Fruit fly (Drosophila melanogaster): ENCODE measurements around the gene Porin2.

The Porin2 gene

DNA sequence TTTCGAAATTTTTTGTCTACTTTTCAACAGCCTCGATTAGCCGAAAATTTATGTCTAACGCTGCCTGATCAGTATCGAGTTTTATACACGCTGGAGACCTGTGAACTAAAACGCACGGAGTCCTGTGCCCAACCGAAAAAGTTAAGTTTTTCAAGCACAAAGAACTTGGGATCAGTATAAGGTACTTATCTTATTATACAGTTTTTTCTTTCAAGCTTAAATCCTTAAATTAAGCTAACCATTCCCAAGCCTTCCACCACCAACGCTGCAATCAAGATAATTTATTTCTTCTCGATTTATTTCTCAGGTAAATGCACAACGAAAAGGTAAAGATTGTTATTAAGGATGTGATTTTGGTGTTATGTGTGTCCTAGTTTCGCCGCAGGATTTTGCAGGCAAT is at the start of gene Porin2:
Gene Porin2, minus strand, starts transcription at position 101 of the 400 bp plus-strand sequence.
- no peak for TF ChIP-seq psq (optimal IDR thresholded peaks at IDR 0.05)

DNA sequence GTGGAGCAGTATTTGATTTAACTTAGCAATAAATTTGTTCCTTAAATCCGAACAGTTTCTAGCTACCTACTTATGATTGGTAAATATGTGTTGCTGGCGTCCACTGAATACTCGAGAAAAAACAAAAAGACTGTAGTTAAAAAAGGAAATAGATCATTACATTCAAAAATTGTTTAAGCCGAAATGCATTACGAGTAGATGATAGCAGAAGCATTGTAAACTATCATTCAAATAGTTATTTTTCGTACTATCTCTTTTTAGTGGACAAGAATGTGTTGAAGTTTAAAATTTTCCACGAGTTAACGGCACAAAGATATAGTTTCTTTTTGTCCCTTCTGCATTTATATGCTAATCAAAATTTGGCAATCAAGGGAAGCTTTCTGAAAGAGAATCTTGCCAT is 42.0 kb upstream of the Porin2 start, which contains the start of gene CG14071:
Gene CG14071, minus strand, starts transcription at position 101 of the 400 bp plus-strand sequence.
- TF ChIP-seq h (optimal IDR thresholded peaks at IDR 0.05) (no peak), Myc (optimal IDR thresholded peaks at IDR 0.05) (no peak), insv (optimal IDR thresholded peaks at IDR 0.05) (no peak), Sin3A (optimal IDR thresholded peaks at IDR 0.05) (no peak), psq (optimal IDR thresholded peaks at IDR 0.05) (no peak), ttk (optimal IDR thresholded peaks at IDR 0.05) (no peak)

DNA sequence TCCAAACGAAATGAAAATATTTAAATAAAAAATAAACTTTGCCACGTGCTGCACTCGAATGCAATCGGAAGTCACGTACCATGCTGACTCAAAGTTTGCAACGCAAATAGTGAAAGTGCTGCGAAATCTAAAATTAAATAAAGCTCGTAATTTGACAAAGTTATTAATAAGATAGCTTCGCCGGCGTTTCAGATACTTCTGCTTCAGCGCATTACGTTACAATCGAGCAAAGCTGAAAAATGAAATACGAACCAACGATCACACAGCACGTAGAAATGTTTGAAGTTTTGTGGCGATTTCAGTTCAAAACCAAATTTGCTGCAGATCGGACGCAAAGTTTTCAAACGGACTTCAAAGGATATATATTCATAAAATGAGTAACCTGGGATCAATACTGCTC is 23.0 kb upstream of the Porin2 start, which contains the start of gene CG12517:
Gene CG12517, plus strand, starts transcription at position 301 of the 400 bp plus-strand sequence.
- TF ChIP-seq insv (optimal IDR thresholded peaks at IDR 0.05) (no peak), h (optimal IDR thresholded peaks at IDR 0.05) (no peak), psq (optimal IDR thresholded peaks at IDR 0.05) (no peak), Sin3A (optimal IDR thresholded peaks at IDR 0.05) (no peak), Myc (optimal IDR thresholded peaks at IDR 0.05) (no peak), ttk (optimal IDR thresholded peaks at IDR 0.05) (no peak)

DNA sequence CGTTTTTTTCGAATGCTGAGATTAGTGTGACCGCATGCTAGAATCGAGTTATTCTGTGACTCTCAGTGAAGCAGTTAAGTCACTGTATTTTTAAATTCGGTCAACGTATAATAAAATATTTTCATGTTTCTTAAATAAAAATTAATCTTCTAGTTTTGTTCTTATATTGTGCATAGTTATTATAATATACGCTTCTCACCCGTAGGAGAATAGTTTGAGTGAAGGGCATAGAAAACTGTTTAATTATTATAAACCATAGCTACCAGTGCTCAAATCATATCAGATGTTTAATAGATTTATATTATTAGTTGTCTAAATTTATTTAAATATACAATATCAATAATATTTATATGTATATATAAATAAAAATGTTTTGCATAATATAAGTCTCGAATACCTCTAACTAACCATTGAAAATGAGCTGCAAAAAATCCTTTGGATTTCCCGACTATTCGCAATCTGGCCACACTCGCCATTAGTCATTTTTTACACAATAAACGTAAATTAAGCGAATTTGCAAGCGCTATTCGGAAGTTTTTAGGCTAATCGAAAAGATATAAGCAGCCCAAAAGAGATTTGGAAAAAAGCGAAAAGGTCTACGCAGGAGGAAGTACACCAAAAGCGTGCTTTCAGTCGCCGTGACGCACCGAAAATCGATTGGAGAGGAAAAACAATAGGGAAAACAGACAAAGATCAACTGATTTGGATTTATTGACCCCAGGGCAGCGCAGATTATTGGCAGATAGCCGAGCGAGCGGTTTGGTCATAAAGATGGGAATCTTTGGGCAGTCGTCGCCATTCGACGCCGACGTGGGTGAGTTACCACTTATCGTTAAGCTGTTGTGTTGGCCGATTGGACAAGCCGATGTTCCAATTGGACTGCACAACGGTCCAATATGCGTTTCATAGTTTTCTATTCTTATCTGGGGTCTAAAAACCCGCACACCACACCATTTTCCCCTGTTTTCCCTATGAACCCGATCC is 11.5 kb upstream of the Porin2 start, which contains the start of the genes aurB and Stam:
Gene aurB, minus strand, starts transcription at position 31 of the 984 bp plus-strand sequence.
Gene Stam, plus strand, starts transcription at position 473 of the 984 bp plus-strand sequence.
- TF ChIP-seq h (optimal IDR thresholded peaks at IDR 0.05) (no peak), Sin3A (optimal IDR thresholded peaks at IDR 0.05) (no peak), ttk (optimal IDR thresholded peaks at IDR 0.05) (no peak), Myc (optimal IDR thresholded peaks at IDR 0.05) (no peak), psq (optimal IDR thresholded peaks at IDR 0.05) (no peak), insv (optimal IDR thresholded peaks at IDR 0.05) (no peak)

DNA sequence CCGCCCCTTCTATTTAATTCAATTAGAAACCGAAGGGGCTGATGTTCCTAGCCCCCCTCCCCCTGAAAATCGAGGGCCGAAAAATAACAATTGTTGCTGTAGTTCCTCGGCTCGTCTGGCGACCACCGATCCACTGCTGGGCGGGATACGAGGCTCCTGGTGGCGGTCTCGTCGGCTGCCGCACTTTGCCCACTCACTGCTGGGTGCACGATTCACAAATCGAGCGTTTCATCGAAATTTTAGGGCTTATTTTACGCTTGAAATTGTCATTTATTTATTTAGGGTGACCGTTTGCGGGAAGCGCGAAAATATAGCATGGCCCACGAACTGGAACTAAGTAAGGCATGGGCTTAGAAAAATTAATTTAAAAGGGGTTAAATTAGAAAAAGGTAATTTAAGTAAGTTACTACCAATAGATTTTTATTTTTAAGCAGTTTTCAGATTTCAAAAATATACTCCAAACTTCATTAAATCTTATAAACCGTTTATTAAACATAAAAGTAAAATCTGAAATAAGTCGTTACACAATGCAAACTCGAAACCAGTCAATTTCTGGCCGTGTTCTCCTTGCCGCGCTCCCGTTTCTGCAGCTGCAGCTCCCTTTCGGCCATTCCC is 9.6 kb upstream of the Porin2 start, which contains the start of gene Dnz1:
Gene Dnz1, minus strand, starts transcription at position 317 of the 615 bp plus-strand sequence.
- TF ChIP-seq psq (optimal IDR thresholded peaks at IDR 0.05) (no peak), ttk (optimal IDR thresholded peaks at IDR 0.05) (no peak), Sin3A (optimal IDR thresholded peaks at IDR 0.05) (no peak), insv (optimal IDR thresholded peaks at IDR 0.05) (no peak), h (optimal IDR thresholded peaks at IDR 0.05) (no peak), Myc (optimal IDR thresholded peaks at IDR 0.05) (no peak)

DNA sequence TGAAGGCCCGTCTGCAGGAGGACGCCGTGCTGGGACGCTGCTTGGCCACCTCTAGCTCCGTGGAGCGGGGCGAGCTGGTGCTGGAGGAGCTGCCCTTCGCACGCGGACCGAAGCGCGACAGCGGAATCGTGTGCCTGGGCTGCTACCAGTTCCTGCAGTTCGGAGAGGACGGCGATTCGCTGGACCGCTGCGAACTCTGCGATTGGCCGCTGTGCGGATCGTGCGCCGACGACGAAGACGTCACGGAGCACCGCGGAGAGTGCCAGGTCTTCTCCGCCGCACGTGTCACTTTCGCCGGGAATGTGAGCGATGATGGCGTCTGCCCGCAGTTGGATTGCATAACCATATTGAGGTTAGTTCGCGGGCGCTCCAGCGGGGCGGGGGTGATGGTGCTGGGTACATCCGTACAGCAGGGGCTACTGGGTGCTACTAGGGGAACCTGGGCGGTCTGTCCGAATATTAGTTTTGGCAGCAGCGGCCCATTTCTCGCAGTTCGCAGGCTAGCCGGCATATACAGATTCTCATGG is 4.6 kb upstream of the Porin2 start:
- no peak for TF ChIP-seq Sin3A (optimal IDR thresholded peaks at IDR 0.05)
- no peak for TF ChIP-seq psq (optimal IDR thresholded peaks at IDR 0.05)
- TF ChIP-seq h (optimal IDR thresholded peaks at IDR 0.05): no peak
- TF ChIP-seq ttk (optimal IDR thresholded peaks at IDR 0.05): no peak
- TF ChIP-seq insv (optimal IDR thresholded peaks at IDR 0.05): no peak
- no peak for TF ChIP-seq Myc (optimal IDR thresholded peaks at IDR 0.05)

DNA sequence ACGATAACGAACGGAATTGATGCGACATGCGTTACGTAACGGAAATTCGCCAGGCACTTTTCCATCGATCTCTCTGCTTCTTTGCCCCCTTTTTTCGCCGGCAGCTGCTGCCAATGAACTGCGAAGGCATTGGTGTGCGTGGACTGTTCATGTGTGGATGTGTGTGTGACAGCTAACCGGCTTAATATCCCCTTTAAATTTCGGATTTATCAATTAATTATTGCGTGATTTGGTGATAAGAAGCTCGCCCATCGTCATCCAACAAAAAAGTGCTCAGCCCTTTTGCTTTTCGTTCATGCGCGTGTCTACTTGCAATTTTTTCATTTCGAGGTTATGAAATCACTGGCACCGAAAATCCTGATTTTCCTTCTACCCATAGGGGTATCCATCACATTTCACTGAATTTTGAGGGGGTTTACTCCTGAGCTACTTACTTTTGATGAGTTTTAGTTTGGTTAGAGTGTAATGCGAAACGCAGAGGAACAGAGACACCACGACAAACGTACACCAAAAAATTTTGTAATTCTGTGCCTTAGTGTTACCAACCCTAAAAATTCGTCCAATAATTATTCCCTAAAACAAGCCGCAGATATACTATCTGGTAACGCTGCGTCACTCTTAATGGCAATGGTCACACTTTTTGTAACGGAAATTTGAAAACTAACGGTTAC is 3.6 kb upstream of the Porin2 start, which contains the start of gene porin:
Gene porin, minus strand, starts transcription at position 529 of the 671 bp plus-strand sequence.
- TF ChIP-seq Myc (optimal IDR thresholded peaks at IDR 0.05) (no peak), h (optimal IDR thresholded peaks at IDR 0.05) (no peak), insv (optimal IDR thresholded peaks at IDR 0.05) (no peak)

DNA sequence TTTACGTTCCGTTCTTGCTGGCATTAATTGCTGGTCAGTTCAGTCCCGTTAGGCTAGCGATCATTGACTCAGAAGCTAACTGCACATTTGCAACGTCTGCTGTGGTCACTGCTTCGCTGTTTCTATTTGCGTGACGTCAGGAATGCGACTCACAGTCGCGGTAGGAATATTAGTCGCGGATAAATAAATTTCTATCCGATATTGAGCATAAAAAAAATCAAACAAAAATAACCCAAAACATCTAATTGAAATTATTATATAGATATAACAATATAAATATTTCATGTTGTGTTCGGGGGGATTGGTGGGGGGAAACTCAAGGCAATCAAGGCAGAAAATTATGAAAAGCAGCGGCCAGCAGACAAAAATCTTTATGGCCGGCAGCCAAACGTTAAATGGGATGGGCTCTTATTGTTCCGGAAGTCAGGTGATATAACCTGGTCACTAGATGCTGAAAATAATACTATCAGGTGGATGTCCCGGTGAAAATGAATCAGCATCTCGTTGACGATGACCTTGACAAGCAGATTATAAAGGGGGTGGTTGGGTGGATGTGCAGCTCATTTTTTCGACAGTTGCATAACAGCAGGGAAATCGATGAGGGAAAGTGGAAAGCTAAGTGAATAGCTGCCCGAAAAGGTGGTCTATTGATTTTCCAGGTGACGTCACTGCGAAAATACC is 2.8 kb upstream of the Porin2 start, which contains the start of gene SmydA-3:
Gene SmydA-3, plus strand, starts transcription at position 631 of the 681 bp plus-strand sequence.
- TF ChIP-seq psq (optimal IDR thresholded peaks at IDR 0.05) (no peak), insv (optimal IDR thresholded peaks at IDR 0.05) (no peak), ttk (optimal IDR thresholded peaks at IDR 0.05) (no peak), h (optimal IDR thresholded peaks at IDR 0.05) (no peak), Sin3A (optimal IDR thresholded peaks at IDR 0.05) (no peak), Myc (optimal IDR thresholded peaks at IDR 0.05) (no peak)

DNA sequence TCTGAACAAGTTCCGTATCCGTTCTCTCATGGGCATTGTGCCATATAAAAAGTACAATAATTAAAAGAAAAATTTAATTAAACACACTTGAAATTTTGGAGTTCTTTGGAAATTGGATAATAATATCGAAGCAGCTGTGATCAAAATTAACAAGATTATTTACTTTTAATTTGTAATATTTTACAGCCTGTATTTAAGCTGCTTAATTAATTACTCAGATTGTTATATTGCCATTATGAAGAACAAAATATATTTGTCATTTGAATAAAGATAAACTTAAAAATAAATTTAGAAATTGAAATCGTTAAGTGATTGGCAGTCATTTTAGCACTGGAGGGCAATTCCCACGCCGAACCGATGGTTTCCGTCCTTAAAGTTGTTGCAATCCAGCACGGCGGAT is 1.3 kb downstream of the Porin2 start, which contains the start of the genes CG17139 and CG17140:
Gene CG17139, minus strand, starts transcription at position 101 of the 400 bp plus-strand sequence.
Gene CG17140, minus strand, starts transcription at position 101 of the 400 bp plus-strand sequence.
- TF ChIP-seq insv (optimal IDR thresholded peaks at IDR 0.05): no peak
- TF ChIP-seq Sin3A (optimal IDR thresholded peaks at IDR 0.05): no peak
- no peak for TF ChIP-seq psq (optimal IDR thresholded peaks at IDR 0.05)
- TF ChIP-seq ttk (optimal IDR thresholded peaks at IDR 0.05): no peak
- no peak for TF ChIP-seq h (optimal IDR thresholded peaks at IDR 0.05)
- TF ChIP-seq Myc (optimal IDR thresholded peaks at IDR 0.05): no peak

DNA sequence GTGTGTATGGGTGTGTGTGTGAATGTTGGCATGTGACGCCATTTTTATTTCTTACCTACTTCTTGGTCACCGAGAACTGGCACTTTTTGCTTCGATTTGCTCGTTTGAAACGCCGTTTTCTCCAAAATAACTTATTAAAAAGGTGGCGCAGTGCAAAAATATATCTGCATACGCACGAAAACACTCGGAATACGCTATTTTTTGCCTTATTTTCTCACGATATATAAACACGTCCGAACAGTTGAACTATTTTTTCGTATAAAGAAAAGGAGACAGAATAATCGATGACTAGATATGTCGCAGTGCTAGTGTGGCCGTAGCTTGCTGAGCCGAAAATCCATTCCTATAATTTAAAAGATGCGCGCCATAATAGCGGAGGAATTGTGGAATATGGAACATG is 4.5 kb downstream of the Porin2 start, which contains the start of gene CG6700:
Gene CG6700, minus strand, starts transcription at position 272 of the 400 bp plus-strand sequence.
- no peak for TF ChIP-seq ttk (optimal IDR thresholded peaks at IDR 0.05)

DNA sequence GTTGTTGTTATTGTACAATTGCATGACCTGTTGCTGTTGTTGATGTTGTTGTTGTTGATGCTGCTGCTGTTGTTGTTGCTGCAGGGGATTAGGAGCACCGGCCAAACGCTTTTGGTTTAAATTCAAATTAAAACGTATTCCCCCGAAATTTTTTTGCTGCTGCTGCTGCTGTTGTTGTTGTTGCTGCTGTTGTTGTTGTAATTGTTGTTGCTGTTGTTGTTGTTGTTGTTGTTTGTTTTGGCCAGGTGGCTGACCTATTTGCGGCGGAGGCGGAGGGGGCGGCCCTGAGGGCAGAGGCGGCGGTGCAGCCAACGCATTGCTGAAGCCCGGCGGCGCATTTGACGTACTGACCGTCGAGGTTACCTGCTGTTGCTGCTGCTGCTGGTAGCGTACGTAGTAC is 5.2 kb downstream of the Porin2 start:
- TF ChIP-seq Sin3A (optimal IDR thresholded peaks at IDR 0.05): no peak

All from Kc167 (cell line).